Worm (Caenorhabditis elegans): ENCODE measurements around the gene pud-3.

ce11 chrV:2325052-2325451 lies at the start of gene pud-3:
- TF ChIP-seq cog-1 (tag; optimal IDR thresholded peaks at IDR 0.05) (no peak), ref-1 (GFP tag; conservative IDR thresholded peaks at IDR 0.05) (no peak), ztf-23 (GFP tag; IDR thresholded peaks at IDR 0.05) (no peak), med-1 (GFP tag; optimal IDR thresholded peaks at IDR 0.05; ENCODE audit: insufficient read depth) (no peak), T22C8.4 (GFP tag; IDR thresholded peaks at IDR 0.05) (no peak)

All from whole organism, midembryonic.